Worm (Caenorhabditis elegans): Measurements from ENCODE around the gene fbxb-39.

ce11 chrII:1071432-1071831, 31.1 kb upstream of the fbxb-39 start:
- no peak for TF ChIP-seq rnt-1 (tag; optimal IDR thresholded peaks at IDR 0.05)
- TF ChIP-seq ets-4 (tag; optimal IDR thresholded peaks at IDR 0.05) = no peak
- TF ChIP-seq pax-1 (tag; optimal IDR thresholded peaks at IDR 0.05) = no peak
- no peak for TF ChIP-seq unc-86 (tag; optimal IDR thresholded peaks at IDR 0.05)
- TF ChIP-seq dve-1 (tag; optimal IDR thresholded peaks at IDR 0.05) = no peak
- TF ChIP-seq ttx-3 (tag; optimal IDR thresholded peaks at IDR 0.05) = no peak
- no peak for TF ChIP-seq hlh-15 (tag; optimal IDR thresholded peaks at IDR 0.05)
- no peak for TF ChIP-seq ceh-6 (GFP tag; optimal IDR thresholded peaks at IDR 0.05)

Measured in whole organism, late embryonic.